Fruit fly (Drosophila melanogaster): ENCODE data around the gene TORIP.
A peak's percentile ranks its signal among the peaks of the same experiment; 100 is the strongest.

TORIP gene

dm6 chr3L:19807103-19807502 is 2.2 kb upstream of the TORIP start, which contains the start of the genes CG14104 and Kap-alpha1 (continued):
- TF ChIP-seq zen (tag; optimal IDR thresholded peaks at IDR 0.05): peak; percentile 43
- TF ChIP-seq CG12155 (GFP tag; optimal IDR thresholded peaks at IDR 0.05): peak; percentile 9
- TF ChIP-seq HLH4C (GFP tag; IDR thresholded peaks at IDR 0.05; ENCODE audit: partially characterized antibody): peak; percentile 77
- TF ChIP-seq Dip2 (GFP tag; IDR thresholded peaks at IDR 0.05): no peak
- 0 out of 2 replicates have a peak, but pooled peaks have one; percentile 8 for TF ChIP-seq cas (GFP tag; IDR thresholded peaks at IDR 0.05)
- TF ChIP-seq fu2 (GFP tag; optimal IDR thresholded peaks at IDR 0.05): no peak
- no peak for TF ChIP-seq ab (GFP tag; optimal IDR thresholded peaks at IDR 0.05)
- no peak for TF ChIP-seq Asciz (GFP tag; optimal IDR thresholded peaks at IDR 0.05)
- TF ChIP-seq Elba2 (GFP tag; optimal IDR thresholded peaks at IDR 0.05): peak; percentile 100
- peak; percentile 56 for TF ChIP-seq stwl (tag; optimal IDR thresholded peaks at IDR 0.05)
- TF ChIP-seq CTCF (GFP tag; optimal IDR thresholded peaks at IDR 0.05): no peak
- peak; percentile 67 for TF ChIP-seq CG8478 (optimal IDR thresholded peaks at IDR 0.05)
- TF ChIP-seq Fer1 (GFP tag; optimal IDR thresholded peaks at IDR 0.05): peak; percentile 7
- peak; percentile 96 for TF ChIP-seq MESR4 (GFP tag; optimal IDR thresholded peaks at IDR 0.05)
- no peak for TF ChIP-seq danr (GFP tag; IDR thresholded peaks at IDR 0.05)
- TF ChIP-seq sug (tag; optimal IDR thresholded peaks at IDR 0.05): peak; percentile 30
- TF ChIP-seq cg (GFP tag; optimal IDR thresholded peaks at IDR 0.05): peak; percentile 92
- TF ChIP-seq Atf6 (GFP tag; IDR thresholded peaks at IDR 0.05): no peak
- TF ChIP-seq mld (GFP tag; IDR thresholded peaks at IDR 0.05; ENCODE audit: partially characterized antibody): 0 out of 3 replicates have a peak, but pooled peaks have one; percentile 12
- TF ChIP-seq CG30020 (tag; optimal IDR thresholded peaks at IDR 0.05): peak; percentile 40
- no peak for TF ChIP-seq Sry-β (GFP tag; optimal IDR thresholded peaks at IDR 0.05)
- peak; percentile 66; the same call in 2 of the 3 replicates for TF ChIP-seq Opbp (GFP tag; IDR thresholded peaks at IDR 0.05; ENCODE audit: partially characterized antibody)
- peak; percentile 77 for TF ChIP-seq bbx (GFP tag; IDR thresholded peaks at IDR 0.05; ENCODE audit: partially characterized antibody)
- TF ChIP-seq unpg (GFP tag; optimal IDR thresholded peaks at IDR 0.05): no peak
- no peak for TF ChIP-seq CG42726 (GFP tag; IDR thresholded peaks at IDR 0.05; ENCODE audit: partially characterized antibody)
- TF ChIP-seq Doc3 (GFP tag; IDR thresholded peaks at IDR 0.05; ENCODE audit: partially characterized antibody): peak; percentile 64
- peak; percentile 24 for TF ChIP-seq nom (GFP tag; optimal IDR thresholded peaks at IDR 0.05)
- no peak for TF ChIP-seq CG15073 (GFP tag; optimal IDR thresholded peaks at IDR 0.05)
- TF ChIP-seq tna (GFP tag; IDR thresholded peaks at IDR 0.05; ENCODE audit: partially characterized antibody): peak; percentile 43; the same call in 1 of the 2 replicates
- TF ChIP-seq MBD-R2 (GFP tag; IDR thresholded peaks at IDR 0.05): peak; percentile 88
- TF ChIP-seq CG17912 (GFP tag; optimal IDR thresholded peaks at IDR 0.05): no peak
- no peak for TF ChIP-seq bab2 (GFP tag; optimal IDR thresholded peaks at IDR 0.05)
- TF ChIP-seq fd102C (GFP tag; optimal IDR thresholded peaks at IDR 0.05): no peak
- TF ChIP-seq nmo (GFP tag; optimal IDR thresholded peaks at IDR 0.05): no peak
- peak in 1 of 2 experiments; percentile 84 for TF ChIP-seq insv (GFP tag; optimal IDR thresholded peaks at IDR 0.05)
- peak; percentile 57 for TF ChIP-seq CG14860 (GFP tag; IDR thresholded peaks at IDR 0.05; ENCODE audit: partially characterized antibody)
- no peak for TF ChIP-seq Optix (GFP tag; IDR thresholded peaks at IDR 0.05)
- no peak for TF ChIP-seq TFAM (GFP tag; optimal IDR thresholded peaks at IDR 0.05)
- no peak for TF ChIP-seq CG5180 (GFP tag; optimal IDR thresholded peaks at IDR 0.05)
- no peak for TF ChIP-seq ems (GFP tag; optimal IDR thresholded peaks at IDR 0.05)
- peak; percentile 69 for TF ChIP-seq BEAF-32 (GFP tag; optimal IDR thresholded peaks at IDR 0.05)
- TF ChIP-seq CG10979 (tag; optimal IDR thresholded peaks at IDR 0.05): peak; percentile 1
- peak in 1 of 2 experiments; percentile 24 for TF ChIP-seq Pdp1 (GFP tag; optimal IDR thresholded peaks at IDR 0.05)
- TF ChIP-seq Stat92E (GFP tag; optimal IDR thresholded peaks at IDR 0.05): peak in 1 of 3 experiments; percentile 8
- peak; percentile 85 for TF ChIP-seq dm (GFP tag; optimal IDR thresholded peaks at IDR 0.05)
- TF ChIP-seq CG16813 (GFP tag; IDR thresholded peaks at IDR 0.05; ENCODE audit: partially characterized antibody): peak; percentile 63
- TF ChIP-seq tup (GFP tag; optimal IDR thresholded peaks at IDR 0.05): no peak
- peak; percentile 61 for TF ChIP-seq amos (GFP tag; IDR thresholded peaks at IDR 0.05; ENCODE audit: partially characterized antibody)
- peak; percentile 79 for TF ChIP-seq CG13287 (GFP tag; IDR thresholded peaks at IDR 0.05; ENCODE audit: partially characterized antibody)
